Fruit fly (Drosophila melanogaster) whole organism, embryonic: Measurements from ENCODE around the gene CG10663.

Experiments
- CG13775 ChIP-seq: fragments of 200-800 bp; sonication (Bioruptor generic); optimal IDR thresholded peaks from 3 replicates; lab custom pipeline; 2017; ENCODE audit warnings: missing biosample characterization, mild to moderate bottlenecking, missing genetic modification characterization
- CG31388 ChIP-seq: fragments of 200-800 bp; sonication (Bioruptor generic); optimal IDR thresholded peaks from 2 replicates; lab custom pipeline; 2016; ENCODE audit warnings: missing biosample characterization, missing genetic modification characterization
- CG5245 ChIP-seq: fragments of 200-800 bp; sonication (Bioruptor generic); optimal IDR thresholded peaks from 3 replicates; lab custom pipeline; 2016; ENCODE audit warnings: missing biosample characterization, missing genetic modification characterization
- D ChIP-seq, 2 experiments: fragments of 200-800 bp in 1 of 2; fragments of >200 bp in 1 of 2; sonication (Bioruptor generic) in 1 of 2; optimal IDR thresholded peaks; 2 replicates in 1 of 2; 3 replicates in 1 of 2; lab custom pipeline; 2017; ENCODE audit warnings: mild to moderate bottlenecking in 1 of 2, missing biosample characterization in 1 of 2, missing genetic modification characterization in 1 of 2, missing genetic modification reagents in 1 of 2
- Doc3 ChIP-seq: fragments of 200-800 bp; sonication (Bioruptor generic); IDR thresholded peaks from 3 replicates; pipeline ENCODE4 v1.3.6; 2022; ENCODE audit warnings: missing biosample characterization, missing genetic modification characterization; ENCODE audit not compliant: partially characterized antibody
- Rfx ChIP-seq: fragments of 200-800 bp; sonication (Bioruptor generic); IDR thresholded peaks from 2 replicates; pipeline ENCODE4 v1.3.6; 2022; ENCODE audit warnings: missing biosample characterization, missing genetic modification characterization
- Ssrp ChIP-seq: fragments of 200-800 bp; sonication (Bioruptor generic); optimal IDR thresholded peaks from 2 replicates; lab custom pipeline; 2018; ENCODE audit warnings: missing biosample characterization, mild to moderate bottlenecking, missing genetic modification characterization, moderate library complexity
- ase ChIP-seq: fragments of 200-800 bp; sonication (Bioruptor generic); IDR thresholded peaks from 3 replicates; pipeline ENCODE4 v1.3.6; 2022; ENCODE audit warnings: missing biosample characterization, missing genetic modification characterization
- ftz-f1 ChIP-seq: fragments of 200-800 bp; sonication (Bioruptor generic); optimal IDR thresholded peaks from 2 replicates; lab custom pipeline; 2016; ENCODE audit warnings: missing biosample characterization, missing genetic modification characterization
- insv ChIP-seq, 2 experiments: fragments of 200-800 bp; sonication (Bioruptor generic); optimal IDR thresholded peaks; 3 replicates each; lab custom pipeline; 2016 to 2018; ENCODE audit warnings: missing biosample characterization in 2 of 2, missing genetic modification characterization in 2 of 2
- mld ChIP-seq: fragments of 200-800 bp; sonication (Bioruptor generic); IDR thresholded peaks from 3 replicates; pipeline ENCODE4 v1.3.6; 2022; ENCODE audit warnings: missing biosample characterization, missing genetic modification characterization; ENCODE audit not compliant: partially characterized antibody
- prd ChIP-seq, 3 experiments: fragments of >200 bp in 2 of 3; fragments of 200-800 bp in 1 of 3; sonication (Bioruptor generic) in 1 of 3; optimal IDR thresholded peaks in 2 of 3; IDR thresholded peaks in 1 of 3; 2 replicates in 2 of 3; 3 replicates in 1 of 3; pipeline versions ENCODE4 v1.3.6 to Lab custom; 2017 to 2022; ENCODE audit warnings: missing biosample characterization in 1 of 3, missing genetic modification characterization in 1 of 3
- tgo ChIP-seq: fragments of 200-800 bp; sonication (Bioruptor generic); IDR thresholded peaks from 3 replicates; pipeline ENCODE4 v1.3.6; 2022; ENCODE audit warnings: missing biosample characterization, missing genetic modification characterization
- wdn ChIP-seq: fragments of 200-800 bp; sonication (Bioruptor generic); IDR thresholded peaks from 2 replicates; pipeline ENCODE4 v1.3.6; 2022; ENCODE audit warnings: missing biosample characterization, missing genetic modification characterization

dm6 chr3L:12489952-12490351 lies 5.1 kb upstream of the CG10663 start:
- TF ChIP-seq prd (optimal IDR thresholded peaks at IDR 0.05; lab: Kevin White, UChicago), result no peak
- TF ChIP-seq prd (GFP tag; IDR thresholded peaks at IDR 0.05; lab: Robert Waterston, UW), result no peak
- TF ChIP-seq ftz-f1 (GFP tag; lab: Kevin White, UChicago), result no peak
- TF ChIP-seq D (optimal IDR thresholded peaks at IDR 0.05; lab: Kevin White, UChicago), result no peak
- no peak for TF ChIP-seq D (GFP tag; optimal IDR thresholded peaks at IDR 0.05; lab: Kevin White, UChicago)
- TF ChIP-seq ase (GFP tag; lab: Robert Waterston, UW), result no peak
- TF ChIP-seq Doc3 (GFP tag; lab: Robert Waterston, UW), result no peak
- no peak for TF ChIP-seq insv (GFP tag; optimal IDR thresholded peaks at IDR 0.05; lab: Kevin White, UChicago)
- TF ChIP-seq CG31388, result no peak
- no peak for TF ChIP-seq mld (GFP tag; lab: Robert Waterston, UW)
- no peak; the same call in 1 of the 2 replicates for TF ChIP-seq Rfx (GFP tag; lab: Robert Waterston, UW)
- TF ChIP-seq CG13775 (GFP tag; lab: Kevin White, UChicago), result no peak
- no peak for TF ChIP-seq wdn
- TF ChIP-seq CG5245 (GFP tag; lab: Kevin White, UChicago), result no peak
- TF ChIP-seq Ssrp (tag; lab: Kevin White, UChicago), result no peak
- TF ChIP-seq tgo (GFP tag; lab: Robert Waterston, UW), result no peak
